Fruit fly (Drosophila melanogaster) whole organism, wandering third instar larva: Measurements from ENCODE around the gene CG32017.

Source experiments
- CG32264 ChIP-seq: fragments of 200-800 bp; sonication (Bioruptor generic); optimal IDR thresholded peaks from 2 replicates; lab custom pipeline; 2016; ENCODE audit warnings: missing biosample characterization, missing genetic modification characterization
- CrebA ChIP-seq: fragments of 200-800 bp; sonication (Bioruptor generic); optimal IDR thresholded peaks from 2 replicates; lab custom pipeline; 2016; ENCODE audit warnings: missing biosample characterization, mild to moderate bottlenecking, missing genetic modification characterization, borderline replicate concordance
- Dfd ChIP-seq: fragments of >200 bp; optimal IDR thresholded peaks from 2 replicates; lab custom pipeline; 2017; ENCODE audit warnings: missing biosample characterization, missing genetic modification characterization
- Dif ChIP-seq: fragments of 200-275, 200-300 bp; sonication (Bioruptor generic); optimal IDR thresholded peaks from 2 replicates; lab custom pipeline; 2018; ENCODE audit warnings: missing biosample characterization, missing genetic modification characterization; ENCODE audit not compliant: partially characterized antibody
- GATAd ChIP-seq: sonication (Bioruptor generic); optimal IDR thresholded peaks from 2 replicates; lab custom pipeline; 2016; ENCODE audit warnings: missing biosample characterization, missing genetic modification characterization
- HLH106 ChIP-seq: fragments of 200-800 bp; optimal IDR thresholded peaks from 3 replicates; lab custom pipeline; 2019; ENCODE audit warnings: missing biosample characterization, mild to moderate bottlenecking, missing genetic modification characterization, moderate library complexity
- Hnf4 ChIP-seq: fragments of 200-800 bp; sonication (Bioruptor generic); optimal IDR thresholded peaks from 2 replicates; lab custom pipeline; 2016; ENCODE audit warnings: missing biosample characterization, mild to moderate bottlenecking, missing genetic modification characterization
- Hr78 ChIP-seq: fragments of >200 bp; optimal IDR thresholded peaks from 2 replicates; lab custom pipeline; 2017; ENCODE audit warnings: missing biosample characterization, missing genetic modification characterization
- Hr83 ChIP-seq: fragments of 200-300 bp; sonication (Bioruptor generic); optimal IDR thresholded peaks from 2 replicates; lab custom pipeline; 2016; ENCODE audit warnings: missing biosample characterization, mild to moderate bottlenecking, missing genetic modification characterization, moderate library complexity; ENCODE audit not compliant: poor library complexity, severe bottlenecking
- Jra ChIP-seq: sonication (Bioruptor generic); optimal IDR thresholded peaks from 2 replicates; lab custom pipeline; 2016; ENCODE audit warnings: missing biosample characterization, missing genetic modification characterization
- Mio ChIP-seq: sonication (Bioruptor generic); optimal IDR thresholded peaks from 2 replicates; lab custom pipeline; 2016; ENCODE audit warnings: missing biosample characterization, missing genetic modification characterization
- Myc ChIP-seq: fragments of >200 bp; optimal IDR thresholded peaks from 2 replicates; lab custom pipeline; 2017
- N ChIP-seq: fragments of >200 bp; optimal IDR thresholded peaks from 2 replicates; lab custom pipeline; 2018; ENCODE audit warnings: missing biosample characterization, missing external identifiers, missing genetic modification characterization
- OdsH ChIP-seq: fragments of 200-800 bp; sonication (Bioruptor generic); optimal IDR thresholded peaks from 2 replicates; lab custom pipeline; 2016; ENCODE audit warnings: missing biosample characterization, mild to moderate bottlenecking, missing genetic modification characterization
- Rel ChIP-seq, 2 experiments: fragments of 200-800 bp; sonication (Bioruptor generic) in 1 of 2; optimal IDR thresholded peaks; 2 replicates in 1 of 2; 3 replicates in 1 of 2; lab custom pipeline; 2016 to 2019; ENCODE audit warnings: mild to moderate bottlenecking in 2 of 2, missing biosample characterization in 2 of 2, missing genetic modification characterization in 2 of 2, moderate library complexity in 1 of 2
- Sp1 ChIP-seq: fragments of 200-800 bp; sonication (Bioruptor generic); optimal IDR thresholded peaks from 3 replicates; lab custom pipeline; 2019; ENCODE audit warnings: missing biosample characterization, mild to moderate bottlenecking, missing genetic modification characterization, moderate library complexity
- Vsx2 ChIP-seq: fragments of 200-300, 225-300 bp; sonication (Bioruptor generic); optimal IDR thresholded peaks from 2 replicates; lab custom pipeline; 2018; ENCODE audit warnings: missing biosample characterization, missing genetic modification characterization; ENCODE audit not compliant: partially characterized antibody
- br ChIP-seq: fragments of 200-800 bp; sonication (Bioruptor generic); optimal IDR thresholded peaks from 2 replicates; lab custom pipeline; 2016; ENCODE audit warnings: missing biosample characterization, missing genetic modification characterization
- brk ChIP-seq: fragments of 200-800 bp; sonication (Bioruptor generic); optimal IDR thresholded peaks from 2 replicates; lab custom pipeline; 2016; ENCODE audit warnings: missing biosample characterization, mild to moderate bottlenecking, missing genetic modification characterization
- dl ChIP-seq, 2 experiments: fragments of 175-275, 200-275 bp in 1 of 2; fragments of 200-275 bp in 1 of 2; sonication (Bioruptor generic); optimal IDR thresholded peaks; lab custom pipeline; 2018; ENCODE audit warnings: mild to moderate bottlenecking in 2 of 2, missing biosample characterization in 2 of 2, missing genetic modification characterization in 2 of 2, moderate library complexity in 2 of 2; ENCODE audit not compliant: partially characterized antibody in 2 of 2, insufficient read depth in 1 of 2
- dmrt93B ChIP-seq: fragments of 200-800 bp; sonication (Bioruptor generic); optimal IDR thresholded peaks from 2 replicates; lab custom pipeline; 2018; ENCODE audit warnings: missing biosample characterization, mild to moderate bottlenecking, missing genetic modification characterization
- foxo ChIP-seq, 2 experiments: fragments of 200-800 bp; sonication (Bioruptor generic); optimal IDR thresholded peaks; 2 replicates in 1 of 2; 3 replicates in 1 of 2; lab custom pipeline; 2016 to 2017; ENCODE audit warnings: missing biosample characterization in 2 of 2, missing genetic modification characterization in 2 of 2
- fru ChIP-seq: fragments of 200-800 bp; sonication (Bioruptor generic); optimal IDR thresholded peaks from 3 replicates; lab custom pipeline; 2016; ENCODE audit warnings: missing biosample characterization, mild to moderate bottlenecking, missing genetic modification characterization
- jim ChIP-seq: fragments of 175-275, 200-325 bp; sonication (Bioruptor generic); optimal IDR thresholded peaks from 2 replicates; lab custom pipeline; 2016; ENCODE audit warnings: missing biosample characterization, mild to moderate bottlenecking, missing genetic modification characterization
- lola ChIP-seq: fragments of >200 bp; optimal IDR thresholded peaks from 2 replicates; lab custom pipeline; 2017; ENCODE audit warnings: missing biosample characterization, missing genetic modification characterization
- pan ChIP-seq: fragments of >200 bp; optimal IDR thresholded peaks from 2 replicates; lab custom pipeline; 2017
- psq ChIP-seq: fragments of 200-800 bp; sonication (Bioruptor generic); optimal IDR thresholded peaks from 3 replicates; lab custom pipeline; 2017; ENCODE audit warnings: missing biosample characterization, mild to moderate bottlenecking, missing genetic modification characterization, moderate library complexity
- rgr ChIP-seq: fragments of 200-800 bp; sonication (Bioruptor generic); optimal IDR thresholded peaks from 3 replicates; lab custom pipeline; 2016; ENCODE audit warnings: missing biosample characterization, mild to moderate bottlenecking, missing genetic modification characterization
- sage ChIP-seq: fragments of 200-800 bp; sonication (Bioruptor generic); optimal IDR thresholded peaks from 2 replicates; lab custom pipeline; 2016; ENCODE audit warnings: missing biosample characterization, mild to moderate bottlenecking, missing genetic modification characterization
- sv ChIP-seq: fragments of 200-800 bp; sonication (Bioruptor generic); optimal IDR thresholded peaks from 3 replicates; lab custom pipeline; 2016; ENCODE audit warnings: missing biosample characterization, missing genetic modification characterization
- tai ChIP-seq: sonication (Bioruptor generic); optimal IDR thresholded peaks from 2 replicates; lab custom pipeline; 2016; ENCODE audit warnings: missing biosample characterization, missing genetic modification characterization
- usp ChIP-seq: fragments of >200 bp; optimal IDR thresholded peaks from 2 replicates; lab custom pipeline; 2017; ENCODE audit warnings: missing biosample characterization, missing genetic modification characterization
- woc ChIP-seq: sonication (Bioruptor generic); optimal IDR thresholded peaks from 2 replicates; lab custom pipeline; 2016; ENCODE audit warnings: missing biosample characterization, mild to moderate bottlenecking, missing genetic modification characterization

Gene CG32017

dm6 chr4:1186828-1187227 lies 24.9 kb upstream of the CG32017 start:
- TF ChIP-seq sage (GFP tag; lab: Kevin White, UChicago) (no peak), woc (GFP tag; lab: Kevin White, UChicago) (no peak), br (no peak), Rel (GFP tag; optimal IDR thresholded peaks at IDR 0.05; lab: Kevin White, UChicago) (no peak), Rel (tag; optimal IDR thresholded peaks at IDR 0.05; lab: Kevin White, UChicago) (no peak), rgr (no peak), Mio (GFP tag; lab: Kevin White, UChicago) (no peak), Jra (no peak), Dfd (GFP tag; lab: Kevin White, UChicago) (no peak), lola (GFP tag; lab: Kevin White, UChicago) (no peak), jim (GFP tag; lab: Kevin White, UChicago) (no peak)

dm6 chr4:1185468-1185867 lies 23.5 kb upstream of the CG32017 start, which contains the start of gene CG33521:
Gene CG33521 (plus strand): TSS chr4:1185768.
- TF ChIP-seq sv (GFP tag; lab: Kevin White, UChicago) (no peak), usp (no peak), CG32264 (GFP tag; lab: Kevin White, UChicago) (no peak), brk (no peak), dmrt93B (GFP tag; lab: Kevin White, UChicago) (no peak), rgr (no peak), Dfd (GFP tag; lab: Kevin White, UChicago) (no peak), CrebA (no peak), GATAd (GFP tag; lab: Kevin White, UChicago) (no peak), Dif (GFP tag; lab: Kevin White, UChicago) (no peak), Hnf4 (GFP tag; lab: Kevin White, UChicago) (no peak), jim (GFP tag; lab: Kevin White, UChicago) (no peak), Vsx2 (no peak), tai (no peak), fru (GFP tag; lab: Kevin White, UChicago) (no peak), sage (GFP tag; lab: Kevin White, UChicago) (no peak), OdsH (GFP tag; lab: Kevin White, UChicago) (no peak)

dm6 chr4:1182809-1183208 lies 20.9 kb upstream of the CG32017 start:
- no peak for TF ChIP-seq fru (GFP tag; lab: Kevin White, UChicago)
- no peak for TF ChIP-seq psq (GFP tag; lab: Kevin White, UChicago)
- TF ChIP-seq Hr83 (GFP tag; lab: Kevin White, UChicago) = no peak
- no peak for TF ChIP-seq HLH106
- no peak for TF ChIP-seq br
- TF ChIP-seq OdsH (GFP tag; lab: Kevin White, UChicago) = no peak

- TF ChIP-seq HLH106 = no peak
- TF ChIP-seq Myc (lab: Kevin White, UChicago) = no peak
- TF ChIP-seq brk = no peak
- peak; percentile 78 for TF ChIP-seq woc (GFP tag; lab: Kevin White, UChicago)
- peak; percentile 85 for TF ChIP-seq Hr78 (GFP tag; lab: Kevin White, UChicago)
- no peak for TF ChIP-seq foxo (GFP tag; optimal IDR thresholded peaks at IDR 0.05; lab: Kevin White, UChicago)
- TF ChIP-seq Sp1 (GFP tag; lab: Kevin White, UChicago) = no peak
- no peak for TF ChIP-seq Jra
- TF ChIP-seq tai = peak; percentile 25
- no peak for TF ChIP-seq psq (GFP tag; lab: Kevin White, UChicago)
- TF ChIP-seq N (GFP tag; lab: Kevin White, UChicago) = peak; percentile 66
- no peak for TF ChIP-seq pan (lab: Kevin White, UChicago)
- no peak for TF ChIP-seq fru (GFP tag; lab: Kevin White, UChicago)
- TF ChIP-seq usp = no peak
- no peak for TF ChIP-seq sv (GFP tag; lab: Kevin White, UChicago)
Measured at dm6 chr4:1181591-1182125, 19.7 kb upstream of the CG32017 start, which contains the start of gene pho. Gene pho (minus strand): TSS chr4:1181628.

dm6 chr4:1175156-1175555 lies 13.2 kb upstream of the CG32017 start:
- no peak for TF ChIP-seq Dif (GFP tag; lab: Kevin White, UChicago)
- TF ChIP-seq HLH106 = no peak
- TF ChIP-seq br = no peak
- TF ChIP-seq CrebA = no peak
- TF ChIP-seq fru (GFP tag; lab: Kevin White, UChicago) = no peak
- TF ChIP-seq brk = no peak
- no peak for TF ChIP-seq sv (GFP tag; lab: Kevin White, UChicago)
- no peak for TF ChIP-seq CG32264 (GFP tag; lab: Kevin White, UChicago)
- no peak for TF ChIP-seq dl (GFP tag; optimal IDR thresholded peaks at IDR 0.05; lab: Kevin White, UChicago; ENCODE audit: insufficient read depth in 1 of 2, partially characterized antibody in 2 of 2)
- no peak for TF ChIP-seq Vsx2
- TF ChIP-seq tai = no peak
- TF ChIP-seq foxo (GFP tag; optimal IDR thresholded peaks at IDR 0.05; lab: Kevin White, UChicago) = no peak
